Fruit fly (Drosophila melanogaster): ENCODE results near the gene CG15772.

DNA sequence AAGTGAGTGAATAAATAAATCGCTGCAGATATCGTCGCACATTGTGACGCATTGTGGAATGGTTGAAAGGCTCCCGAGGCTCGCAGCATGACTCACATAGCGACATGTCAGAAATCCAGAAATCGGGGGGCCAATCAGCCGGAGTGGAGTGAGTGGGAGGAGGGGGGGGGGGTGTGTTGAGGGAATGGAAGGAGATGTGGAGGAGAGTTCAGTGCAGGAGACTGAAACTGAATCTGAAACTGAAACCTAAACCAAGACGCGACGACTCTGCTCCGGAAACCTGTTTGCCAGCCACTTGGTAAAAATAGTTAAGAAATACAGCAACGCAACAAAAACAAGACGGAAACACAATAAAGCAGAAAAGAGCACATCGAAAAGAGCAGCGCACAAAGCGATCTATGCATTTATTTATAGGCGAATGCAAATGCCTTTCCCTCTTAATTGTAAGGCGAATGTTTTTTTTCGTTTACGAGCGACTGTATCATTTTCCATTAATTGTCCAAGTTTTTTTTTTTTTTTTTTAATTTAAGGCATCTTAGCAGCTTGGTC, 27.8 kb upstream of the CG15772 start:
- TF ChIP-seq Ets21C (GFP tag; optimal IDR thresholded peaks at IDR 0.05) (no peak), fkh (GFP tag; optimal IDR thresholded peaks at IDR 0.05) (no peak), Eip75B (GFP tag; optimal IDR thresholded peaks at IDR 0.05) (no peak), CG9139 (GFP tag; optimal IDR thresholded peaks at IDR 0.05) (no peak), CG6163 (GFP tag; IDR thresholded peaks at IDR 0.05) (no peak), cyc (GFP tag; optimal IDR thresholded peaks at IDR 0.05) (no peak), CG10631 (GFP tag; optimal IDR thresholded peaks at IDR 0.05) (no peak), ss (GFP tag; optimal IDR thresholded peaks at IDR 0.05) (peak in 1 of 2 experiments; percentile 57), CG7368 (GFP tag; optimal IDR thresholded peaks at IDR 0.05) (no peak), CG10669 (GFP tag; optimal IDR thresholded peaks at IDR 0.05) (no peak), CG11294 (GFP tag; IDR thresholded peaks at IDR 0.05) (no peak), CG3919 (GFP tag; optimal IDR thresholded peaks at IDR 0.05) (no peak)
